Worm (Caenorhabditis elegans) whole organism, L1 larva: ENCODE data around the gene grl-17.

Source experiments
- F16B12.6 ChIP-seq: fragments of 150-350 bp; optimal IDR thresholded peaks from 2 replicates; lab custom pipeline; 2014; ENCODE audit warnings: missing biosample characterization, missing genetic modification characterization
- fkh-10 ChIP-seq: sonication (generic microtip); optimal IDR thresholded peaks from 2 replicates; lab custom pipeline; 2017; ENCODE audit warnings: missing biosample characterization, missing genetic modification reagents, missing genetic modification characterization
- grh-1 ChIP-seq: fragments of 200-800 bp; sonication (Bioruptor generic); IDR thresholded peaks from 2 replicates; pipeline ENCODE4 v1.3.6; 2022; ENCODE audit warnings: missing genetic modification reagents, missing genetic modification characterization, missing compliant biosample characterization
- lin-13 ChIP-seq: fragments of 150-350 bp; optimal IDR thresholded peaks from 2 replicates; lab custom pipeline; 2014; ENCODE audit warnings: missing biosample characterization, missing genetic modification reagents, missing genetic modification characterization
- nhr-237 ChIP-seq: fragments of 150-350 bp; optimal IDR thresholded peaks from 2 replicates; lab custom pipeline; 2014; ENCODE audit warnings: missing biosample characterization, missing genetic modification characterization
- nhr-76 ChIP-seq: sonication (generic microtip); optimal IDR thresholded peaks from 2 replicates; lab custom pipeline; 2017; ENCODE audit warnings: missing biosample characterization, missing genetic modification characterization
- skn-1 ChIP-seq: fragments of 150-350 bp; optimal IDR thresholded peaks from 2 replicates; lab custom pipeline; 2014; ENCODE audit warnings: missing biosample characterization, missing genetic modification characterization
- sox-4 ChIP-seq: sonication (generic microtip); optimal IDR thresholded peaks from 2 replicates; lab custom pipeline; 2016; ENCODE audit warnings: missing genetic modification characterization, missing compliant biosample characterization
- unc-62 ChIP-seq: fragments of 150-350 bp; optimal IDR thresholded peaks from 2 replicates; lab custom pipeline; 2014; ENCODE audit warnings: missing biosample characterization, missing genetic modification reagents, missing genetic modification characterization
- xbp-1 ChIP-seq: sonication (generic microtip); optimal IDR thresholded peaks from 2 replicates; lab custom pipeline; 2016; ENCODE audit warnings: missing genetic modification characterization, missing compliant biosample characterization

ce11 chrV:13571714-13572258 lies 8.0 kb upstream of the grl-17 start, which contains the start of gene C50B8.4:
- TF ChIP-seq nhr-237 (tag; lab: Kevin White, UChicago) (no peak), skn-1 (tag; lab: Kevin White, UChicago) (no peak), unc-62 (GFP tag; lab: Kevin White, UChicago) (no peak), lin-13 (no peak), grh-1 (no peak), fkh-10 (no peak), xbp-1 (tag; lab: Kevin White, UChicago) (no peak), F16B12.6 (no peak), nhr-76 (tag; lab: Kevin White, UChicago) (no peak), sox-4 (no peak)
